Worm (Caenorhabditis elegans): Measurements from ENCODE around the gene nhr-274.

DNA sequence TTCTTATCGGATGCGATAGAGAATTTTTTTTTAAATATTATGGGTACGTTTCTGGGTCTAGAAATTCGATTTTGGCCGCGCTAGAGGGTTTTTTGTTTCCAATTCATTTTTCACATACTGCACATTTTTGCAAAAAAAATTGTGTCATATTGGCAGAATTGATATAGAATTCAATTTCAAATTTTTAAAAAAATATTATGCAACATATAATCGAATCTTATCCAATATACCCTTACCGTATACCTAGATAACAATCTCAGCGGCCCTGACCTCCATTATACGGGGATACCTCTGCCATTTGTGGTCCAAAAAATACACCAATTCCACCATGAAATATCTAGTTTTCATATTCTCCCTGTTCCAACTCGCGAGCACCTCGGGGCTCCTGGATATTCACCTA lies 13.4 kb downstream of the nhr-274 start, which contains the start of gene cpg-24:
- TF ChIP-seq unc-86 (tag; optimal IDR thresholded peaks at IDR 0.05) (no peak), nhr-12 (tag; optimal IDR thresholded peaks at IDR 0.05) (no peak), lsy-2 (tag; optimal IDR thresholded peaks at IDR 0.05) (no peak), fos-1 (tag; optimal IDR thresholded peaks at IDR 0.05) (no peak), pqm-1 (tag; optimal IDR thresholded peaks at IDR 0.05) (no peak), blmp-1 (tag; optimal IDR thresholded peaks at IDR 0.05) (no peak)
